Worm (Caenorhabditis elegans): Measurements from ENCODE around the gene fbxc-54.

DNA sequence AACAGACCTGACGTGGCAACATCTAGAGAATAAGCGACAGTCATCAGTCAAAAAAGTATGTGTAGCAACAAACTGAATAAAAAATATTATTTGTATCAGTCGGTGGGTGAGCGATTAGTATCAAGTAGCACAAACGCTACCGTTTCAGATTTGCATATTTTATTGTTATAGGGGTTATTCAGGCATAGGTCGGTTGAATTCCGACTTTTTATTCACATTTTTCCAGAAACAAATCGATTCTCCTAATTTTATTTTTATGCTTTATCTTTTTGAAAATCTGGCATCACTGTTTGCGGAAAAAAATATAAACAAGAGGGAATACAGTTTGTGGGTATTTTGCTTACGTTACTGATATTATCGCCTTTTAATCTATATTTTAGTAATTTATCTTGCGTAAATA, 19.7 kb upstream of the fbxc-54 start, which contains the start of gene best-4:
- TF ChIP-seq him-1 (tag; optimal IDR thresholded peaks at IDR 0.05) (no peak), dao-5 (tag; optimal IDR thresholded peaks at IDR 0.05) (no peak)

Data from whole organism, L4/young adult.